Fruit fly (Drosophila melanogaster) whole organism, pupa: ENCODE data around the gene Sp212.

Experiments used
- CG12605 ChIP-seq: fragments of 200-800 bp; sonication (Bioruptor generic); IDR thresholded peaks from 2 replicates; pipeline ENCODE4 v1.3.6; 2022; ENCODE audit warnings: missing biosample characterization, missing genetic modification characterization
- CG15710 ChIP-seq: fragments of 200-800 bp; sonication (Bioruptor generic); optimal IDR thresholded peaks from 2 replicates; lab custom pipeline; 2018; ENCODE audit warnings: missing biosample characterization, mild to moderate bottlenecking, missing genetic modification characterization, moderate library complexity
- CG17806 ChIP-seq: fragments of 200-800 bp; sonication (Bioruptor generic); optimal IDR thresholded peaks from 2 replicates; lab custom pipeline; 2018; ENCODE audit warnings: missing biosample characterization, mild to moderate bottlenecking, missing genetic modification characterization, moderate library complexity
- CG32121 ChIP-seq: fragments of 200-800 bp; sonication (Bioruptor generic); IDR thresholded peaks from 2 replicates; pipeline ENCODE4 v1.3.6; 2022; ENCODE audit warnings: missing biosample characterization, missing genetic modification characterization
- CG34367 ChIP-seq: fragments of 200-800 bp; sonication (Bioruptor generic); optimal IDR thresholded peaks from 2 replicates; lab custom pipeline; 2018; ENCODE audit warnings: missing biosample characterization, mild to moderate bottlenecking, missing genetic modification characterization
- CG4496 ChIP-seq: fragments of 200-800 bp; sonication (Bioruptor generic); IDR thresholded peaks from 3 replicates; pipeline ENCODE4 v1.3.6; 2022; ENCODE audit warnings: missing biosample characterization, missing genetic modification characterization
- CG8159 ChIP-seq: fragments of 200-800 bp; sonication (Bioruptor generic); optimal IDR thresholded peaks from 3 replicates; lab custom pipeline; 2018; ENCODE audit warnings: missing biosample characterization, mild to moderate bottlenecking, missing genetic modification characterization, moderate library complexity
- D1 ChIP-seq: fragments of 200-800 bp; sonication (Bioruptor generic); optimal IDR thresholded peaks from 2 replicates; lab custom pipeline; 2018; ENCODE audit warnings: missing biosample characterization, mild to moderate bottlenecking, missing genetic modification characterization, moderate library complexity
- EcR ChIP-seq: fragments of 200-800 bp; sonication (Bioruptor generic); optimal IDR thresholded peaks from 3 replicates; lab custom pipeline; 2019; ENCODE audit warnings: missing biosample characterization, missing genetic modification characterization, mild to moderate bottlenecking, moderate library complexity, missing genetic modification reagents
- Ets98B ChIP-seq: fragments of 200-800 bp; sonication (Bioruptor generic); IDR thresholded peaks from 2 replicates; pipeline ENCODE4 v1.3.6; 2022; ENCODE audit warnings: missing biosample characterization, missing genetic modification characterization
- Pif1B ChIP-seq: fragments of 200-800 bp; sonication (Bioruptor generic); optimal IDR thresholded peaks from 3 replicates; lab custom pipeline; 2016; ENCODE audit warnings: missing biosample characterization, missing genetic modification characterization
- gl ChIP-seq: fragments of 200-800 bp; sonication (Bioruptor generic); optimal IDR thresholded peaks from 2 replicates; lab custom pipeline; 2018; ENCODE audit warnings: missing biosample characterization, mild to moderate bottlenecking, missing genetic modification characterization
- rn ChIP-seq: fragments of 200-800 bp; sonication (Bioruptor generic); IDR thresholded peaks from 2 replicates; pipeline ENCODE4 v1.3.6; 2022; ENCODE audit warnings: missing biosample characterization, missing genetic modification characterization

DNA sequence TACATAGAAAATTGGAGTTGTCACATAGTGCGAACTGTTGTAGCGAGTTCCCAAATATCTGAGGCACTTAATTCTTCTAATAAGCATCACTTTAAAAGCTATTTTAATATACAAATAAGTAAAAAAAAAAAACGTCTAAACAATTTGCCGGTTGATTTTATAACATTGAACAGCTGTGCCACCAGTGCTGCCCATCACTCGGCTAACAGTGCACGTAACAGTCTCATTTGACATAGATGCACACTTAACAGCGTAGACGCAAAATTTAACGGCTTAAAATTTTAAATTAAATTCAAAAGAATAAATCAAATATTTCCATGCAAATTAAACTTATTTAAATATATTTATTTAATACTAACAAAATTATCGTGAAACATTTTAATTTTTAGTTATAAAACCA is 35.9 kb upstream of the Sp212 start, which contains the start of gene MetRS-m:
- TF ChIP-seq Ets98B (GFP tag; lab: Robert Waterston, UW) (no peak), CG32121 (no peak), gl (tag; lab: Kevin White, UChicago) (no peak), CG17806 (no peak), CG34367 (tag; lab: Kevin White, UChicago) (no peak), rn (GFP tag; lab: Robert Waterston, UW) (no peak), D1 (tag; lab: Kevin White, UChicago) (no peak), CG15710 (tag; lab: Kevin White, UChicago) (no peak), EcR (GFP tag; lab: Kevin White, UChicago) (no peak), CG4496 (GFP tag; lab: Robert Waterston, UW) (no peak), Pif1B (GFP tag; lab: Kevin White, UChicago) (no peak), CG8159 (tag; lab: Kevin White, UChicago) (no peak), CG12605 (GFP tag; lab: Robert Waterston, UW) (no peak)
